Worm (Caenorhabditis elegans): ENCODE data around the gene chca-1.
"Not testable (repeated sequence)": the region's sequence is repeated elsewhere in the genome, so short reads cannot be mapped to it uniquely, and the experiment has no call there.

Gene chca-1

ce11 chrIV:9683433-9683832 lies 32.2 kb downstream of the chca-1 start, which contains the start of the genes htas-1 and ZK1251.3:
Gene htas-1, minus strand, starts transcription at chrIV:9683533.
Gene ZK1251.3, plus strand, starts transcription at chrIV:9683658.
- TF ChIP-seq che-1 (tag; optimal IDR thresholded peaks at IDR 0.05) (no peak), ceh-31 (tag; optimal IDR thresholded peaks at IDR 0.05) (no peak), K09A11.1 (tag; optimal IDR thresholded peaks at IDR 0.05; ENCODE audit: insufficient read depth) (no peak), K02D7.2 (tag; optimal IDR thresholded peaks at IDR 0.05) (no peak), sox-4 (tag; optimal IDR thresholded peaks at IDR 0.05) (no peak), odd-2 (tag; optimal IDR thresholded peaks at IDR 0.05) (no peak), madf-2 (tag; optimal IDR thresholded peaks at IDR 0.05) (no peak), ceh-6 (GFP tag; optimal IDR thresholded peaks at IDR 0.05) (no peak), hlh-6 (tag; optimal IDR thresholded peaks at IDR 0.05) (no peak)

DNA sequence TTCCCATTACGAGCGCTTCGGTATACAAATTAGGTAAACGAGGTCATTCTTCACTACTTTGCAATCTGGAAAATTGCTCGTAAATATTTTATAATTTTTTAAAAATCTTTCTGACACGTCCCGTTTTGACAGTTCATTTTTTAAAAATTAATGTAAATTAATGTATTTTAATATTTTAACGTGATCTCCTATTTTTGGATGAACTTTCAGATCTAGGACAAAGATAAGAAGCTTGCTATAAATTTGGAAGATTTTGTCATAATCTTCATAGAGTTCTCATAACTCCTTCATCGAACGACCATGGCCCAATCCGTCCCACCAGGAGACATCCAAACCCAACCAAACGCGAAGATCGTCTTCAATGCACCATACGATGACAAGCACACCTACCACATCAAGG lies 37.5 kb downstream of the chca-1 start, which contains the start of gene msp-76:
TSS of gene msp-76 (plus strand) at position 301 of the 400 bp plus-strand sequence.
- TF ChIP-seq ceh-34, unc-42, C08G9.2 (tag; optimal IDR thresholded peaks at IDR 0.05): not testable (repeated sequence)

ce11 chrIV:9690644-9691043 lies 39.5 kb downstream of the chca-1 start, which contains the start of gene sdz-36:
Gene sdz-36, plus strand, starts transcription at chrIV:9690944.
- TF ChIP-seq ceh-9 (tag; optimal IDR thresholded peaks at IDR 0.05) (no peak), ceh-22 (tag; optimal IDR thresholded peaks at IDR 0.05) (no peak), ama-1 (optimal IDR thresholded peaks at IDR 0.05) (no peak), lin-11 (tag; optimal IDR thresholded peaks at IDR 0.05) (no peak), fax-1 (tag; optimal IDR thresholded peaks at IDR 0.05) (no peak), odd-2 (tag; optimal IDR thresholded peaks at IDR 0.05) (no peak), dve-1 (tag; optimal IDR thresholded peaks at IDR 0.05) (no peak)

DNA sequence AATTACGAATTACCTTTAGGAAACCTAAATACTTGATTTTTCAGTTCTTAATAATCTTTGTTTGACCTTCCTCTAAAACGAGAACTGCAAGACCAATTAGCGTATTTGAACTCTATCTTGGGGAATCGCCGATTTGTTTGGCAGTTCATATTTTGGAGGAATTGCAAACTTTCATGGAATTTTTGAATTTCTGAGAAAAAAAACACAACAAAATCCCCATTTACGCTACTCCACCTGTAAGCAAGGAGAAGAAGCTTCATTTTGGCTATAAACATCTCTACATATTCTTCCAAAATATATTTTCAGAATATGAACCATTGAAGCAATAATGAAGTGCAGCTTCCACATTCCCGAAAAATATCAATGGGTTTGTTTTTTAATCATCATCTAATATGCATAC lies 41.7 kb downstream of the chca-1 start, which contains the start of gene twk-9:
TSS of gene twk-9 (plus strand) at position 301 of the 400 bp plus-strand sequence.
- TF ChIP-seq ztf-16 (tag; optimal IDR thresholded peaks at IDR 0.05) (no peak), ceh-18 (tag; optimal IDR thresholded peaks at IDR 0.05) (no peak), unc-42 (tag; optimal IDR thresholded peaks at IDR 0.05) (no peak), hlh-6 (tag; optimal IDR thresholded peaks at IDR 0.05) (no peak), rnt-1 (tag; optimal IDR thresholded peaks at IDR 0.05) (no peak), ceh-48 (tag; optimal IDR thresholded peaks at IDR 0.05) (no peak), hlh-13 (GFP tag; optimal IDR thresholded peaks at IDR 0.05) (no peak), fkh-6 (tag; optimal IDR thresholded peaks at IDR 0.05) (no peak), ceh-30 (tag; optimal IDR thresholded peaks at IDR 0.05) (no peak), tbx-2 (tag; optimal IDR thresholded peaks at IDR 0.05) (no peak), pat-9 (tag; optimal IDR thresholded peaks at IDR 0.05) (no peak)

- TF ChIP-seq tbx-2 (tag; optimal IDR thresholded peaks at IDR 0.05) = no peak
- no peak for TF ChIP-seq eyg-1 (tag; optimal IDR thresholded peaks at IDR 0.05)
- TF ChIP-seq syd-9 (tag; optimal IDR thresholded peaks at IDR 0.05) = no peak
- TF ChIP-seq nhr-232 (tag; optimal IDR thresholded peaks at IDR 0.05) = no peak
Observed at ce11 chrIV:9696513-9696912, 45.3 kb downstream of the chca-1 start.

DNA sequence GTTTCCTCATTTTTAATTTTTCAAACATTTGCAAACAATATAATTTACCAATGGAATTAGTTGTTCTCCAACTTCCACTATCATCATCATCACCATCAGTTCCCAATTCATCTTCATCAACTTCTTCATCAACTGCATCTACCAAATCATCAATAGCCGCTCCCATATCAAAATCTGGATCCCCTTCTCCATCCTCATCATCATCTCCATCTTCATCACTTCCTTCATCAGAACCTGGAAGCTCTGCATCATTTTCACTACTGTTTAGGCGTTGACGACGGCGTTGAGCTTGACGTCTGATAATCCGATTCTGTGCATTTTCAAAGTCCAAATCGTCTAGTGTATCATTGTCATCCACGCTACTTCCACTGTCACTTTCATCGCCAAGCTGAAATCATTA lies 46.7 kb downstream of the chca-1 start:
- TF ChIP-seq ceh-24 (tag; optimal IDR thresholded peaks at IDR 0.05) = no peak
- no peak for TF ChIP-seq zip-5 (tag; optimal IDR thresholded peaks at IDR 0.05)
- TF ChIP-seq Y22D7AL.16 (tag; optimal IDR thresholded peaks at IDR 0.05) = no peak
- no peak for TF ChIP-seq unc-3 (GFP tag; conservative IDR thresholded peaks at IDR 0.05)
- TF ChIP-seq unc-3 (tag; optimal IDR thresholded peaks at IDR 0.05) = no peak
- no peak for TF ChIP-seq ceh-14 (tag; optimal IDR thresholded peaks at IDR 0.05)
- TF ChIP-seq ztf-16 (tag; optimal IDR thresholded peaks at IDR 0.05) = no peak
